Fruit fly (Drosophila melanogaster) whole organism, embryonic: ENCODE measurements around the gene lectin-24Db.

Experiments
- Adf1 ChIP-seq: fragments of 200-800 bp; sonication (Bioruptor generic); IDR thresholded peaks from 2 replicates; pipeline ENCODE4 v1.3.6; 2022; ENCODE audit warnings: missing biosample characterization, missing genetic modification characterization
- Atf-2 ChIP-seq: fragments of 200-800 bp; sonication (Bioruptor generic); optimal IDR thresholded peaks from 2 replicates; lab custom pipeline; 2016; ENCODE audit warnings: missing biosample characterization, missing genetic modification characterization
- CG10366 ChIP-seq: fragments of 200-800 bp; sonication (Bioruptor generic); IDR thresholded peaks from 2 replicates; pipeline ENCODE4 v1.3.6; 2022; ENCODE audit warnings: missing biosample characterization, missing genetic modification characterization
- CG12071 ChIP-seq: fragments of 200-800 bp; sonication (Bioruptor generic); optimal IDR thresholded peaks from 3 replicates; lab custom pipeline; 2018; ENCODE audit warnings: missing biosample characterization, mild to moderate bottlenecking, missing genetic modification characterization
- CG12299 ChIP-seq: fragments of 200-800 bp; sonication (Bioruptor generic); optimal IDR thresholded peaks from 2 replicates; lab custom pipeline; 2018; ENCODE audit warnings: missing biosample characterization, mild to moderate bottlenecking, missing genetic modification characterization
- CG12744 ChIP-seq: fragments of 200-800 bp; sonication (Bioruptor generic); optimal IDR thresholded peaks from 2 replicates; lab custom pipeline; 2016; ENCODE audit warnings: missing biosample characterization, missing genetic modification characterization
- CG13424 ChIP-seq: fragments of 200-800 bp; sonication (Bioruptor generic); optimal IDR thresholded peaks from 2 replicates; lab custom pipeline; 2019; ENCODE audit warnings: missing biosample characterization, mild to moderate bottlenecking, missing genetic modification characterization, moderate library complexity
- CG13624 ChIP-seq: fragments of 200-800 bp; sonication (Bioruptor generic); optimal IDR thresholded peaks from 2 replicates; lab custom pipeline; 2016; ENCODE audit warnings: missing biosample characterization, missing genetic modification characterization
- CG1529 ChIP-seq: fragments of 200-800 bp; sonication (Bioruptor generic); optimal IDR thresholded peaks from 3 replicates; lab custom pipeline; 2018; ENCODE audit warnings: missing biosample characterization, missing genetic modification characterization
- CG15601 ChIP-seq: fragments of 200-800 bp; sonication (Bioruptor generic); optimal IDR thresholded peaks from 3 replicates; lab custom pipeline; 2019; ENCODE audit warnings: missing biosample characterization, mild to moderate bottlenecking, missing genetic modification characterization, moderate library complexity
- CG1647 ChIP-seq: fragments of 200-800 bp; sonication (Bioruptor generic); optimal IDR thresholded peaks from 3 replicates; lab custom pipeline; 2016; ENCODE audit warnings: missing biosample characterization, missing genetic modification characterization
- CG16779 ChIP-seq: fragments of 200-800 bp; sonication (Bioruptor generic); IDR thresholded peaks from 2 replicates; pipeline ENCODE4 v1.3.6; 2022; ENCODE audit warnings: missing biosample characterization, missing genetic modification characterization
- CG17328 ChIP-seq: fragments of 200-800 bp; sonication (Bioruptor generic); IDR thresholded peaks from 2 replicates; pipeline ENCODE4 v1.3.6; 2022; ENCODE audit warnings: missing biosample characterization, missing genetic modification characterization
- CG18011 ChIP-seq: fragments of 200-800 bp; sonication (Bioruptor generic); optimal IDR thresholded peaks from 2 replicates; lab custom pipeline; 2017; ENCODE audit warnings: missing biosample characterization, missing genetic modification characterization, mild to moderate bottlenecking, moderate library complexity, missing genotype
- CG2889 ChIP-seq: fragments of 200-800 bp; sonication (Bioruptor generic); IDR thresholded peaks from 3 replicates; pipeline ENCODE4 v1.3.6; 2022; ENCODE audit warnings: missing biosample characterization, missing genetic modification characterization
- CG32532 ChIP-seq: fragments of 200-800 bp; sonication (Bioruptor generic); IDR thresholded peaks from 2 replicates; pipeline ENCODE4 v1.3.6; 2022; ENCODE audit warnings: missing biosample characterization, missing genetic modification characterization
- CG5245 ChIP-seq: fragments of 200-800 bp; sonication (Bioruptor generic); optimal IDR thresholded peaks from 3 replicates; lab custom pipeline; 2016; ENCODE audit warnings: missing biosample characterization, missing genetic modification characterization
- CG6254 ChIP-seq: fragments of 200-800 bp; sonication (Bioruptor generic); optimal IDR thresholded peaks from 3 replicates; lab custom pipeline; 2017; ENCODE audit warnings: mild to moderate bottlenecking, missing biosample characterization, missing genetic modification reagents, missing genetic modification characterization
- CG6654 ChIP-seq: fragments of 200-800 bp; sonication (Bioruptor generic); optimal IDR thresholded peaks from 2 replicates; lab custom pipeline; 2017; ENCODE audit warnings: missing biosample characterization, mild to moderate bottlenecking, missing genetic modification characterization
- Elba2 ChIP-seq: fragments of 200-800 bp; sonication (Bioruptor generic); optimal IDR thresholded peaks from 3 replicates; lab custom pipeline; 2016; ENCODE audit warnings: missing biosample characterization, missing genetic modification characterization
- Ets65A ChIP-seq: fragments of 200-800 bp; sonication (Bioruptor generic); peaks from one replicate; lab custom pipeline; 2016; ENCODE audit warnings: missing biosample characterization, missing genetic modification characterization
- GATAe ChIP-seq: fragments of 200-800 bp; sonication (Bioruptor generic); conservative IDR thresholded peaks from 2 replicates; pipeline ENCODE4 v1.3.6; 2022; ENCODE audit warnings: missing biosample characterization, missing genetic modification characterization
- H2.0 ChIP-seq: fragments of 200-800 bp; sonication (Bioruptor generic); IDR thresholded peaks from 2 replicates; pipeline ENCODE4 v1.3.6; 2022; ENCODE audit warnings: missing biosample characterization, missing genetic modification characterization
- NC2α ChIP-seq: fragments of 200-800 bp; sonication (Bioruptor generic); optimal IDR thresholded peaks from 2 replicates; lab custom pipeline; 2016; ENCODE audit warnings: missing biosample characterization, missing genetic modification characterization
- Oaz ChIP-seq: fragments of 200-800 bp; sonication (Bioruptor generic); IDR thresholded peaks from 2 replicates; pipeline ENCODE4 v1.3.6; 2022; ENCODE audit warnings: missing biosample characterization, missing genetic modification characterization
- Oli ChIP-seq: fragments of 200-800 bp; sonication (Bioruptor generic); optimal IDR thresholded peaks from 2 replicates; lab custom pipeline; 2018; ENCODE audit warnings: missing biosample characterization, mild to moderate bottlenecking, missing genetic modification characterization, moderate library complexity
- Usf ChIP-seq: fragments of 200-800 bp; sonication (Bioruptor generic); optimal IDR thresholded peaks from 2 replicates; lab custom pipeline; 2017; ENCODE audit warnings: missing genotype, missing biosample characterization, missing genetic modification characterization
- abd-A ChIP-seq: fragments of 200-800 bp; sonication (Bioruptor generic); optimal IDR thresholded peaks from 3 replicates; lab custom pipeline; 2019; ENCODE audit warnings: missing biosample characterization, mild to moderate bottlenecking, missing genetic modification characterization, moderate library complexity
- ato ChIP-seq: fragments of 200-800 bp; sonication (Bioruptor generic); IDR thresholded peaks from 2 replicates; pipeline ENCODE4 v1.3.6; 2022; ENCODE audit warnings: missing biosample characterization, missing genetic modification characterization; ENCODE audit not compliant: partially characterized antibody
- bab2 ChIP-seq: fragments of 200-800 bp; sonication (Bioruptor generic); optimal IDR thresholded peaks from 2 replicates; lab custom pipeline; 2016; ENCODE audit warnings: missing biosample characterization, missing genetic modification characterization
- bigmax ChIP-seq: fragments of 200-800 bp; sonication (Bioruptor generic); optimal IDR thresholded peaks from 2 replicates; lab custom pipeline; 2018; ENCODE audit warnings: missing biosample characterization, mild to moderate bottlenecking, missing genetic modification characterization
- cad ChIP-seq: fragments of >200 bp; optimal IDR thresholded peaks from 2 replicates; lab custom pipeline; 2017; ENCODE audit warnings: missing biosample characterization, missing genetic modification characterization
- chinmo ChIP-seq: fragments of 200-800 bp; sonication (Bioruptor generic); IDR thresholded peaks from 4 replicates; pipeline ENCODE4 v1.3.6; 2022; ENCODE audit warnings: missing biosample characterization, missing genetic modification characterization; ENCODE audit not compliant: partially characterized antibody
- croc ChIP-seq: fragments of 200-800 bp; sonication (Bioruptor generic); conservative IDR thresholded peaks from 3 replicates; pipeline ENCODE4 v1.3.6; 2022; ENCODE audit warnings: missing biosample characterization, missing genetic modification characterization
- dmrt99B ChIP-seq: fragments of 200-800 bp; sonication (Bioruptor generic); optimal IDR thresholded peaks from 2 replicates; lab custom pipeline; 2018; ENCODE audit warnings: missing biosample characterization, mild to moderate bottlenecking, missing genetic modification characterization, moderate library complexity
- eve ChIP-seq, 2 experiments: fragments of >200 bp; optimal IDR thresholded peaks; 2 replicates each; lab custom pipeline; 2017; ENCODE audit warnings: missing biosample characterization in 2 of 2, missing genetic modification characterization in 2 of 2
- ewg ChIP-seq: fragments of 200-800 bp; sonication (Bioruptor generic); optimal IDR thresholded peaks from 3 replicates; lab custom pipeline; 2017; ENCODE audit warnings: mild to moderate bottlenecking, missing biosample characterization, missing genetic modification reagents, missing genetic modification characterization
- fd96Cb ChIP-seq: fragments of 200-800 bp; sonication (Bioruptor generic); optimal IDR thresholded peaks from 2 replicates; lab custom pipeline; 2018; ENCODE audit warnings: missing biosample characterization, mild to moderate bottlenecking, missing genetic modification characterization, moderate library complexity
- fru ChIP-seq: fragments of >200 bp; optimal IDR thresholded peaks from 2 replicates; lab custom pipeline; 2017
- gce ChIP-seq: fragments of 200-800 bp; sonication (Bioruptor generic); IDR thresholded peaks from 3 replicates; pipeline ENCODE4 v1.3.6; 2022; ENCODE audit warnings: missing biosample characterization, missing genetic modification characterization
- gro ChIP-seq: fragments of 200-800 bp; sonication (Bioruptor generic); optimal IDR thresholded peaks from 2 replicates; lab custom pipeline; 2016; ENCODE audit warnings: missing biosample characterization, missing genetic modification characterization
- gsb-n ChIP-seq: fragments of 200-800 bp; sonication (Bioruptor generic); optimal IDR thresholded peaks from 3 replicates; lab custom pipeline; 2018; ENCODE audit warnings: missing biosample characterization, mild to moderate bottlenecking, missing genetic modification characterization
- hb ChIP-seq: fragments of 200-800 bp; sonication (Bioruptor generic); IDR thresholded peaks from 3 replicates; pipeline ENCODE4 v1.3.6; 2022; ENCODE audit warnings: missing biosample characterization, missing genetic modification characterization; ENCODE audit not compliant: partially characterized antibody
- her ChIP-seq: fragments of 200-800 bp; sonication (Bioruptor generic); optimal IDR thresholded peaks from 2 replicates; lab custom pipeline; 2016; ENCODE audit warnings: missing biosample characterization, missing genetic modification characterization
- hth ChIP-seq: fragments of >200 bp; optimal IDR thresholded peaks from 2 replicates; lab custom pipeline; 2017; ENCODE audit warnings: inconsistent platforms
- kni ChIP-seq: fragments of 200-800 bp; sonication (Bioruptor generic); optimal IDR thresholded peaks from 3 replicates; lab custom pipeline; 2017; ENCODE audit warnings: mild to moderate bottlenecking, missing biosample characterization, missing genetic modification reagents, missing genetic modification characterization
- nau ChIP-seq: fragments of 200-800 bp; sonication (Bioruptor generic); optimal IDR thresholded peaks from 3 replicates; lab custom pipeline; 2017; ENCODE audit warnings: missing biosample characterization, mild to moderate bottlenecking, missing genetic modification characterization, missing genetic modification reagents
- nom ChIP-seq: fragments of 200-800 bp; sonication (Bioruptor generic); optimal IDR thresholded peaks from 2 replicates; lab custom pipeline; 2017; ENCODE audit warnings: missing biosample characterization, missing genetic modification characterization, mild to moderate bottlenecking, moderate library complexity, missing genetic modification reagents
- row ChIP-seq: fragments of 200-800 bp; sonication (Bioruptor generic); IDR thresholded peaks from 3 replicates; pipeline ENCODE4 v1.3.6; 2022; ENCODE audit warnings: missing biosample characterization, missing genetic modification characterization
- salm ChIP-seq: fragments of 200-800 bp; sonication (Bioruptor generic); optimal IDR thresholded peaks from 2 replicates; lab custom pipeline; 2018; ENCODE audit warnings: missing biosample characterization, mild to moderate bottlenecking, missing genetic modification characterization
- sna ChIP-seq: fragments of 200-800 bp; sonication (Bioruptor generic); IDR thresholded peaks from 2 replicates; pipeline ENCODE4 v1.3.6; 2022; ENCODE audit warnings: missing biosample characterization, missing genetic modification characterization; ENCODE audit not compliant: partially characterized antibody
- stwl ChIP-seq: fragments of 200-800 bp; sonication (Bioruptor generic); optimal IDR thresholded peaks from 3 replicates; lab custom pipeline; 2018; ENCODE audit warnings: missing biosample characterization, mild to moderate bottlenecking, missing genetic modification characterization, moderate library complexity
- usp ChIP-seq: fragments of >200 bp; optimal IDR thresholded peaks from 2 replicates; lab custom pipeline; 2017; ENCODE audit warnings: missing biosample characterization, missing genetic modification characterization

The lectin-24Db gene

DNA sequence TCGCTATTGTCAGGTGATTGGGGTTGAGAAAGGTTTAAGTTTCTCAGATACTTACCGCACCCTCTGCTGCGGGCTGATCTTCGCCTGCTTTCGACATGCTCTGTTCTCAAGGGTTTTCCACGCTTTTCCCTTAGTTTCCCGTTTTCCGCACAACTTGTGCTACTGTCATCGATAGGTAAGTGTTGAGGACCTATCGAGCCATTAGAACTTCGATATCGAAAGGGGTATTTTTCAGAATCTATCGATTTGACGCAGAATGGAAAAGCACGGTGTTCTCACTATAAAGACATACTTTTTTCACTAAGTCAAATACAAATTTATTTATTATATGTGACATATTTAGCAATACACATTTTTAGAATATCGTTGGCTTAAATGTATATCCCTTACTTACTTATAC is 38.9 kb downstream of the lectin-24Db start, which contains the start of gene CG3702 (continued):
- TF ChIP-seq CG1647 (GFP tag; lab: Kevin White, UChicago) (no peak), ewg (GFP tag; lab: Kevin White, UChicago) (no peak), CG13424 (tag; lab: Kevin White, UChicago) (no peak), CG17328 (GFP tag; lab: Robert Waterston, UW) (no peak), CG32532 (GFP tag; lab: Robert Waterston, UW) (peak; percentile 16; the same call in 1 of the 2 replicates), dmrt99B (tag; lab: Kevin White, UChicago) (no peak), CG2889 (GFP tag; lab: Robert Waterston, UW) (no peak), hth (lab: Kevin White, UChicago) (no peak), CG13624 (GFP tag; lab: Kevin White, UChicago) (no peak), gsb-n (tag; lab: Kevin White, UChicago) (no peak), eve (GFP tag; optimal IDR thresholded peaks at IDR 0.05; lab: Kevin White, UChicago) (no peak), croc (no peak), H2.0 (GFP tag; lab: Robert Waterston, UW) (no peak), CG6654 (GFP tag; lab: Kevin White, UChicago) (no peak), Atf-2 (GFP tag; lab: Kevin White, UChicago) (no peak), CG18011 (GFP tag; lab: Kevin White, UChicago) (no peak), fd96Cb (tag; lab: Kevin White, UChicago) (no peak), Oli (no peak), CG12071 (no peak), hb (peak; percentile 72; the same call in 2 of the 3 replicates), CG6254 (GFP tag; lab: Kevin White, UChicago) (no peak), bigmax (no peak), Oaz (no peak), Ets65A (GFP tag; lab: Kevin White, UChicago) (no peak), CG16779 (GFP tag; lab: Robert Waterston, UW) (no peak), GATAe (no peak), CG12744 (GFP tag; lab: Kevin White, UChicago) (no peak), bab2 (GFP tag; lab: Kevin White, UChicago) (no peak), abd-A (tag; lab: Kevin White, UChicago) (no peak), ato (GFP tag; lab: Robert Waterston, UW) (peak; percentile 74), row (peak; percentile 72), gro (GFP tag; lab: Kevin White, UChicago) (no peak), NC2α (no peak), CG10366 (GFP tag; lab: Robert Waterston, UW) (no peak), stwl (peak; percentile 21), Usf (GFP tag; lab: Kevin White, UChicago) (no peak), fru (no peak), nom (GFP tag; lab: Kevin White, UChicago) (no peak), nau (no peak), salm (no peak), sna (GFP tag; lab: Robert Waterston, UW) (peak; percentile 60), CG12299 (tag; lab: Kevin White, UChicago) (no peak), gce (no peak), CG5245 (GFP tag; lab: Kevin White, UChicago) (no peak), her (GFP tag; lab: Kevin White, UChicago) (no peak), CG1529 (GFP tag; lab: Kevin White, UChicago) (no peak), cad (GFP tag; lab: Kevin White, UChicago) (no peak), Elba2 (no peak), usp (GFP tag; lab: Kevin White, UChicago) (no peak), kni (no peak), Adf1 (GFP tag; lab: Robert Waterston, UW) (no peak), CG15601 (tag; lab: Kevin White, UChicago) (no peak), chinmo (GFP tag; lab: Robert Waterston, UW) (no peak)
